Fruit fly (Drosophila melanogaster) S2 (cell line): ENCODE results near the gene yem.

Source experiments
- CG8478 ChIP-seq: fragments of >200 bp; optimal IDR thresholded peaks from 2 replicates; lab custom pipeline; 2018
- CTCF ChIP-seq, 2 experiments: fragments of >200 bp; optimal IDR thresholded peaks; 2 replicates each; lab custom pipeline; 2018

yem gene

DNA sequence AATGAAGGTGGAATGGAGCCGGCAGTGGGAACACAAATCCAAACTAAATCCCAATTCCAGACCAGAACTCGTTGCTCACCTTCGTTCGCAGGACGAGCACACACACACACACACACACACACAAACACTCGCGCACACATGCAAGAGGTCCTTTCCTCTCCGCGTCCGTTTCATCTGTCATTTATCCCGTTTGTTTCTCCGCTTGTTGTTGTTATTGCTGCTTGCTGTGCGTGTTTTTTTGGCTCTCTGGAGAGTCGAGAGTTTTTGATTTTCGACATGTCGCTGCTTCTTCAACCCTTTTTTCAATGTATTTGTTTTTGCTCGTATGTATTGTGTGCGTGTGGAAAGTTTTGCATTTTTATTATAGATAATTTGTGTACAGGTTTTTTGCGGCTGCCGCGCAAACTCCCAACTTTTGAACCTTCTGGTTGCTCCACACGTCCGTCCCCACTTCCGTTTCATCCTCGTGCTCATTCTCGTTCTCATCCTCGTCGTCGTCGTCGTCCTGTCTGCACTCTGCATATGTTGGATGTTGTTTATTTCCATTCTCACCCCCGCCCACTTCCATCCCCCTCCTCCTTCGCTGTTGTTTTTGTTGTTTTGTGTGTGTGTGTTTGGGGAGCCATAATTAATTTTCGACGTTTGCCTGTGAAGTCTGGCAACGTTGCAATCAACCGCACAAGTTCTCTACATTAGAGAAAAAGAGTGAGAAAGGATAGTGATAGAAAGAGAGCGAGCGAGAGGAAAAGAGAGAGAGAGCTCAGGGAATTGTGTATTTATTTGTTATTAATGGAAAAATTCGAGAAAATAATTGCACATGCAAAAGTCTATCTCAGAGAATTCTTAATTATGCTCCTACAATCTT lies 53.2 kb downstream of the yem start:
- TF ChIP-seq CTCF (optimal IDR thresholded peaks at IDR 0.05; lab: Kevin White, UChicago) (no peak), CG8478 (lab: Kevin White, UChicago) (no peak)

DNA sequence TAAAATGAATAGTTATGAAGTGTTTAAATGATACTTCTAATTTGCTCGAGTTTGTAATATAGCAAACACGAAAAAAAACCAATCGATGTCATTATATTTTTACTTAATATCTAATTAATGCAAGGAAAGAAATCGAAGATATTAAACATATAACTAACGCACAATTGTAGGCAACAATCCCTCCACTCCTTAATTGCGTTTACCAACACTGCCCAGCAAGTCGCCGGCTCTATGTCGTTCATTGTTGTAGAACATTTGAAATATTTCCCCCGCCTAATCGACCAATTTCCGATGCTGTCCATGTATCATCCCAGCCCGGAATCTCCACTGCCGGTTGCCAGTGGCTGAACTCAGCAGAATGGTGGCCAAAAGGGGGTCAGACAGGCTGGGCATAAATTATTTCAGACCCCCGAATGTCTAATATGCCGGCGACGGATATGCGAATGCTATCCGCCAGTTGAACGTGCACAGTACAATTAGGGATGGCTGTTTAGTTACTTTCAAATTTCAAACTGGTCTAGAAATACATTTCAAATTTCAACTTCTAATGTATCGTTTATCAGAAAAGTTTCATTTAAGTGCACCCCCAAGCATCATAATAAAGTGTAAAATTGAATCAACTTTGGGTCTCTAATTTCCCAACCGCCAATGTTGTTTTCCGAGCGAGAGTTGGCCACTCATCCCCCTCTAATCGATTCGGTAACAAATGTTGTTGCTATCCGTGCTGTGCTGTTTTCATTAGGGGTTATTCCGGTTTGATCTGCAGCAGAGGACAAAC lies 54.1 kb downstream of the yem start:
- no peak for TF ChIP-seq CTCF (optimal IDR thresholded peaks at IDR 0.05; lab: Kevin White, UChicago)
- TF ChIP-seq CG8478 (lab: Kevin White, UChicago) = no peak
